Worm (Caenorhabditis elegans): ENCODE measurements around the gene F22F4.5.

ce11 chrX:5953174-5953573 lies 39.5 kb downstream of the F22F4.5 start, which contains the start of the genes R07E4.5 and R07E4.3:
- peak; percentile 62; the same call in 1 of the 2 replicates for TF ChIP-seq ztf-23 (GFP tag; IDR thresholded peaks at IDR 0.05)
- TF ChIP-seq T22C8.4 (GFP tag; IDR thresholded peaks at IDR 0.05): no peak
- 0 out of 2 replicates have a peak, but pooled peaks have one; percentile 56 for TF ChIP-seq flt-1 (GFP tag; IDR thresholded peaks at IDR 0.05)
